Fruit fly (Drosophila melanogaster): Measurements from ENCODE around the gene CG31954.
A peak's percentile ranks its signal among the peaks of the same experiment; 100 is the strongest.

CG31954 gene

DNA sequence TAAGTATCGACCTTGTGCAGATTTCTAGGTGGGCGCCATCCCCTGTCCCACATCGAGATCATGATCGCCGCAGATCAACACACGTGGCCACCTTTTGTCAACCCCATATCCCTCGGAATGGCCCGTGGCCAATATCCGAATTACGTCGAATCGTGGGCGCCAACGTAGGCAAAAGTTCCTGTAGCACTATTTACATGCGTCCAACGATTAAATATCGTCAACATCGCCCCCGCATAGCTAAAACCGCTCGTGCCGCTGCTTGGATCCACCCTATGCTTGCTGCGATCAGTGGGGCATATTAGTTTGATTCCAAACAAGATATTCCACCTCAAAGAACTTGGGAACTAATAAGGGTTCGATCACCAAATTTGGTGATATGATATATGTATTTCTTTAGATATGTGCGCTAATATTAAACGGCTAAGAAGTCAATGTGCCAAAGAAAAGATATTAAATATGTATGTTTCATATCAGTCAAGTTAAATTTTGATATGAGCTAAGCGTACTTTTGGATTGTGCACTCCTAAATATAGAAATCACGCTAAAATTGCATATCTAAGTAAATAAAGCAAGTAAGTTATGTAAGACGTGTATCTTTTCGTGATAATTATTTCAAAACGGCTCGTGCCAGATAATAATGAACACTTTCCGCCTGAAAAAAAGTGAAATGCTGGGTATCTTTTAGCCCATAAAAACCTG is 32.7 kb downstream of the CG31954 start (continued):
- TF ChIP-seq ab (GFP tag; optimal IDR thresholded peaks at IDR 0.05) (no peak), Taf1 (GFP tag; IDR thresholded peaks at IDR 0.05) (no peak; the same call in 1 of the 2 replicates), ac (GFP tag; optimal IDR thresholded peaks at IDR 0.05) (no peak), ase (GFP tag; IDR thresholded peaks at IDR 0.05) (0 out of 3 replicates have a peak, but pooled peaks have one; percentile 22), slbo (GFP tag; IDR thresholded peaks at IDR 0.05) (peak; percentile 50; the same call in 1 of the 2 replicates), Opbp (GFP tag; IDR thresholded peaks at IDR 0.05; ENCODE audit: partially characterized antibody) (no peak), CG14014 (GFP tag; IDR thresholded peaks at IDR 0.05) (peak; percentile 48; the same call in 1 of the 2 replicates), Rx (GFP tag; IDR thresholded peaks at IDR 0.05) (no peak), tap (tag; optimal IDR thresholded peaks at IDR 0.05) (no peak), CG9932 (GFP tag; IDR thresholded peaks at IDR 0.05) (peak; percentile 51), CG13287 (GFP tag; IDR thresholded peaks at IDR 0.05; ENCODE audit: partially characterized antibody) (no peak), tx (GFP tag; optimal IDR thresholded peaks at IDR 0.05) (peak; percentile 37), tio (GFP tag; optimal IDR thresholded peaks at IDR 0.05) (peak; percentile 57), fd3F (GFP tag; optimal IDR thresholded peaks at IDR 0.05) (peak; percentile 41), Jarid2 (GFP tag; optimal IDR thresholded peaks at IDR 0.05) (no peak), yki (optimal IDR thresholded peaks at IDR 0.05) (no peak), CG3407 (GFP tag; optimal IDR thresholded peaks at IDR 0.05) (no peak), Hmr (GFP tag; optimal IDR thresholded peaks at IDR 0.05) (peak; percentile 28), slou (GFP tag; optimal IDR thresholded peaks at IDR 0.05) (peak; percentile 36), CG10979 (tag; optimal IDR thresholded peaks at IDR 0.05) (peak; percentile 2), vvl (GFP tag; IDR thresholded peaks at IDR 0.05) (no peak; the same call in 1 of the 2 replicates), pb (GFP tag; optimal IDR thresholded peaks at IDR 0.05) (peak; percentile 14), Mad (GFP tag; optimal IDR thresholded peaks at IDR 0.05) (peak; percentile 33), scrt (GFP tag; optimal IDR thresholded peaks at IDR 0.05) (no peak), CG7963 (GFP tag; IDR thresholded peaks at IDR 0.05; ENCODE audit: partially characterized antibody) (no peak), bbx (GFP tag; IDR thresholded peaks at IDR 0.05; ENCODE audit: partially characterized antibody) (no peak), HLH54F (GFP tag; optimal IDR thresholded peaks at IDR 0.05) (peak; percentile 51)

DNA sequence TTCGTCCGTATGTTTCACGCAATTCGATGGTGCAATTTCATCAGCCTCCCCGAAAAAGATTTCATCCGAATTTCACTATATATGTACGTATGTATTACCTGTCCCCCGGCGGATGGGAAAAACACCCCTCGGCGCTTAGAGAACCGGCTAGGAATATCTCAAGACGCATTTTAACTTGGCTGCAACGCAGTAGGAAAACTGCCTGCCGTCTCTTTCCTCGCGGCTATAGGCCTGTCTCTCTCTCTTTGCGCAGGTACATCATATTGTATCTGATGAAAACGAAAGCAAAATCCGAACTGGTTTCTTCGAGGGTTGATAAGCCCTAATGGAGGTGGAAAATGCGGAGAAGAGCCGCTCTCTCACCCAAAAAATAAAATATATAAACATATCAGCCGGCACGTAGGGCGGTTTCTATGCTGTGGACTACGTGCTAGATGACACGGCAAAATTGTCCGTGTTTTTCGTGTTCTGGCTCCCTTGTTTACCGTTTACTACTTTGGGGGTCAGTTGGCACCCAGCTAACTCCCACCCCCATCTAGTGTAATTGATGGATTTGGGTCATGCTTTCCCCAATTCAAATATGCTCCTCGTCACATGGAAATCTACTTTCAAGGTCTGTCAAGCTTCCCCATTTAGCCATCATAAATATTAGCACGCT is 33.4 kb downstream of the CG31954 start:
- TF ChIP-seq Trl (optimal IDR thresholded peaks at IDR 0.05), result peak; percentile 34 to 49
- no peak for TF ChIP-seq Trl (GFP tag; optimal IDR thresholded peaks at IDR 0.05)
- peak; percentile 10 for TF ChIP-seq zen (tag; optimal IDR thresholded peaks at IDR 0.05)
- peak; percentile 42 for TF ChIP-seq abd-A (tag; optimal IDR thresholded peaks at IDR 0.05)
- peak; percentile 45 for TF ChIP-seq CG33557 (GFP tag; optimal IDR thresholded peaks at IDR 0.05)
- TF ChIP-seq CG13894 (tag; optimal IDR thresholded peaks at IDR 0.05), result peak; percentile 77
- peak; percentile 81 for TF ChIP-seq ewg (GFP tag; optimal IDR thresholded peaks at IDR 0.05)
- TF ChIP-seq Deaf1 (tag; optimal IDR thresholded peaks at IDR 0.05), result peak; percentile 68
- 0 out of 3 replicates have a peak, but pooled peaks have one; percentile 14 for TF ChIP-seq CG34422 (GFP tag; IDR thresholded peaks at IDR 0.05)
- no peak for TF ChIP-seq mld (GFP tag; IDR thresholded peaks at IDR 0.05; ENCODE audit: partially characterized antibody)
- 0 out of 3 replicates have a peak, but pooled peaks have one; percentile 22 for TF ChIP-seq CG6791 (GFP tag; IDR thresholded peaks at IDR 0.05; ENCODE audit: partially characterized antibody)
- peak; percentile 73 for TF ChIP-seq CG15479 (GFP tag; optimal IDR thresholded peaks at IDR 0.05)
- peak; percentile 6 for TF ChIP-seq sug (tag; optimal IDR thresholded peaks at IDR 0.05)
- peak; percentile 42; the same call in 1 of the 2 replicates for TF ChIP-seq seq (GFP tag; IDR thresholded peaks at IDR 0.05)
- peak; percentile 83 for TF ChIP-seq CG13624 (GFP tag; optimal IDR thresholded peaks at IDR 0.05)
- peak; percentile 93 for TF ChIP-seq CG10321 (GFP tag; IDR thresholded peaks at IDR 0.05)
- TF ChIP-seq CG10543 (GFP tag; optimal IDR thresholded peaks at IDR 0.05), result no peak
- no peak for TF ChIP-seq Bteb2 (GFP tag; optimal IDR thresholded peaks at IDR 0.05)
- TF ChIP-seq ttk (GFP tag; IDR thresholded peaks at IDR 0.05), result peak; percentile 30; the same call in 1 of the 2 replicates
- TF ChIP-seq pros (GFP tag; optimal IDR thresholded peaks at IDR 0.05), result peak; percentile 99
- no peak for TF ChIP-seq psq (GFP tag; optimal IDR thresholded peaks at IDR 0.05)
- peak; percentile 13 for TF ChIP-seq nerfin-1 (tag; optimal IDR thresholded peaks at IDR 0.05)
